Worm (Caenorhabditis elegans) whole organism, dauer: Measurements from ENCODE around the gene nhr-179.

Source experiments
- unc-62 ChIP-seq: sonication (generic microtip); optimal IDR thresholded peaks from 2 replicates; lab custom pipeline; 2017; ENCODE audit warnings: missing biosample characterization, missing genetic modification reagents, missing genetic modification characterization

nhr-179 gene

DNA sequence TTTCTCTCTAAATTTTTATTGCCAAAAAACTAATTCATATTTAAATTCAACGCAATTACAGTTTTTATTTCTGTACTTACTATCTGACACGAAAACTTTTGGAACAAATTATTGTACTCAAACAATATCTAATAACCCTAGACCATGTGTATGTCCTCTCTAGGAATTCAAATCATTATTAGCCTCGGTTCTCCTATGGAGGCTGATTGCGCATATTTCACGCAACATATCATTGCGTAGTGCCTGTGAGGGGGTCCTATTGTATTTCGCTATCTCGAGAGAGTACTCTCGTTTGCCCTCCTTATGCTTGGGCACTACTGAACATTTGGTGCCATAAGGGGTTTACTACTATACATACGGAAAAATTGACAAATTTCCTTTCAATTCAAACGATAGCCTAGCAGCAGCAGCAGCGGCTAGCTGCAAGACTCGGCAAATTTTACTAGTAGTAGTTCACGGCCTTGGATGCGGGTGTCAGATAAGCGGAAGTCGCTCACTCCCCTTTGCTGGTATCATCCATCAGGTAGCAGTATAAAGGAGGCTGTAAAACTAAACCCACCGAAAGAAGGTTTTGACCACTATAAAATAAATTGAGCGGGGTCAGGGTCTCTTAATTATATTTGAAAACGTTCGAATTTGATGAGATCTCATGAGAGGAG is 40.0 kb downstream of the nhr-179 start:
- no peak for TF ChIP-seq unc-62 (GFP tag; lab: Kevin White, UChicago)

- no peak for TF ChIP-seq unc-62 (GFP tag; lab: Kevin White, UChicago)
These were observed 41.5 kb downstream of the nhr-179 start for ce11 chrV:1577092-1577709.

DNA sequence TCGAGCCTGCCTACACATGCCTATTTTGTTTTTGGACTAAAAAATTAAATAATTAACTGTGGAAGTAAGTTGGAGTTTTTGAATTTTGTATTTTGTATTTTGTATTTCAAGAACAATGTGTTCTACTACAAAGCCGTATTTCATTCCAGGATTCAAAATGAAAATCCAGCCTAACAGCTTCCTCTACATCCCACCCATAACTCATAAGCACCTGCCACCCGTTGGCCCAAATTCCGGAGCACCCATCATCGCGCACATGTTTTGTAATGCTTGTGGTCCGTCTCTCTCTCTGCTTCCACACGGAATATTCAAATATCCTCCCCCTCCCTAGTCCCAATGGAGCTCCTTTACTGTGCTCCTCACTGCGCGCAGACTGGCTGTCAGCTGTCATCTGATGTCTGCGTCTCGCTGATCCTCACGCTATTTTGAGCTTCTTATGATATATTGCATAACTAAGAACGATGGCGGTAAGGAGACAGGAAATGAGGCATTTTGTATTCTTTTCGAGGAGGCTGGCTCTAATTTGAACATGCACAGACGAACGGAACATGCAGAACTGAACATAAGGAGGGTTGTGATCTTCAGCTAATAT is 43.1 kb downstream of the nhr-179 start:
- no peak for TF ChIP-seq unc-62 (GFP tag; lab: Kevin White, UChicago)

- no peak for TF ChIP-seq unc-62 (GFP tag; lab: Kevin White, UChicago)
These were observed 44.1 kb downstream of the nhr-179 start for ce11 chrV:1574599-1574998.

- no peak for TF ChIP-seq unc-62 (GFP tag; lab: Kevin White, UChicago)
These were observed 46.1 kb downstream of the nhr-179 start for ce11 chrV:1572585-1572984.

- TF ChIP-seq unc-62 (GFP tag; lab: Kevin White, UChicago), result no peak
These were observed 48.0 kb downstream of the nhr-179 start for ce11 chrV:1570679-1571078.

DNA sequence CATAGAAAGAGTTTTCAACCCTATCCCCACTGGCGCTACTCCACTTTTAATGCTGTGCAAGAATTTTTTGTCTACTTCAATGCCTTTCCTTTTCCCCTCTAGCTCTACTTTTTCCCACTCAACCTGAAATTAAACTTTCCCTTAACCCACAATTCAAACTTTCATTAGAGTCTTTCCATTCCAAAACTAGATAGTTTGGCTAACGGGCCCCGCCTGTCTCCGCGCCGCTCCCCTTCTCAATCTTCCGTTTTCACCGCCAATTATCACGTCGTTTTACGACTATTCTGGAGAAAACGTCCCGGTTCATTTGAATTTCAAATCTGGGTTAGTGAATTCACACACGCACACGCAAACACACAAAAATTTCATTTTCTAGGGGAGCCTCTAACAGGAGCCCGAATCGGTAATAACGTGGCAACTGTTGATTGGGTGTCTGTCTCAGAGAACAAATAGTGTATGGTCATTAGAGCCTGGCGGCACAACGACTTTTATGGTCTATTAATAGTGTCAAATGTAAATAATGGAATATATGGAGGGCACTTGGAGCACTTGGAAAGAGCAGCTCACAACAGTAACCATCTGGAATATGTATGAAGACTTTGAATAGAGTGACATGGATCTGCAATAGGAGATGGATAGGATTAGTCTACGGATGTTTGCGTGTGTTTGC is 48.8 kb downstream of the nhr-179 start:
- no peak for TF ChIP-seq unc-62 (GFP tag; lab: Kevin White, UChicago)

- no peak for TF ChIP-seq unc-62 (GFP tag; lab: Kevin White, UChicago)
These were observed 51.9 kb downstream of the nhr-179 start, which contains the start of gene cdc-25.2 for ce11 chrV:1566776-1567175. Gene cdc-25.2 (plus strand): TSS chrV:1567076.
